Fruit fly (Drosophila melanogaster): ENCODE results near the gene CG42594.
A peak's percentile ranks its signal among the peaks of the same experiment; 100 is the strongest.

dm6 chrX:4908926-4909432 is 68.3 kb downstream of the CG42594 start, which contains the start of gene CG32772:
- peak; percentile 100 for TF ChIP-seq Pif1A (GFP tag; optimal IDR thresholded peaks at IDR 0.05)
- TF ChIP-seq CG15710 (tag; optimal IDR thresholded peaks at IDR 0.05): peak; percentile 99
- TF ChIP-seq EcR (GFP tag; optimal IDR thresholded peaks at IDR 0.05): peak; percentile 89
- peak; percentile 94 for TF ChIP-seq CG8301 (tag; optimal IDR thresholded peaks at IDR 0.05)

Measured in whole organism, pupa.